Fruit fly (Drosophila melanogaster): ENCODE results near the gene RpL30.

The RpL30 gene

DNA sequence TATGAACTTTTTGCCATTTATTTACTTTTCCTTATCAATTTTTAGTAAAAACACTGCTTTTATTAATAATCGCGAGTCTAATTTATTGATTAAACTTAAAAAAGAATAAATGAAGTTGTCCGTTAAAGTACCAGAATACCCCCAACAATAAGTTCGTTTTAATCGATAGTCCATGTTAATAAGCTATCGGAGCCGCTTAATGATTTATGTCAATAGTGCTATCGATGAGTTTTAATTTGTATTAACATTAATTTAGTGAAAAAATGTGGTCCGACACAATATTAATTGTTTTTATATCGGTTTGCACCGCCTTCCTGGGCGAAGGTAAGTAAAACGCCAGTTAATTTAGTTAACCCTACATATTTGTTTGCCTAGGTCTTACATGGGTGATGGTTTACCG lies 39.8 kb upstream of the RpL30 start, which contains the start of gene CG10470 (continued):
- TF ChIP-seq BEAF-32 (GFP tag; optimal IDR thresholded peaks at IDR 0.05) (peak; percentile 78), ftz-f1 (GFP tag; optimal IDR thresholded peaks at IDR 0.05) (no peak), CG2129 (GFP tag; IDR thresholded peaks at IDR 0.05; ENCODE audit: partially characterized antibody) (peak; percentile 50), Adf1 (GFP tag; IDR thresholded peaks at IDR 0.05) (no peak), CoRest (tag; optimal IDR thresholded peaks at IDR 0.05) (peak; percentile 34), eve (GFP tag; optimal IDR thresholded peaks at IDR 0.05) (no peak), ap (GFP tag; IDR thresholded peaks at IDR 0.05) (no peak), ash1 (GFP tag; optimal IDR thresholded peaks at IDR 0.05) (no peak), CG6654 (GFP tag; optimal IDR thresholded peaks at IDR 0.05) (no peak), gsb-n (tag; optimal IDR thresholded peaks at IDR 0.05) (no peak), CG31441 (GFP tag; IDR thresholded peaks at IDR 0.05) (peak; percentile 34; the same call in 1 of the 2 replicates), Opbp (GFP tag; IDR thresholded peaks at IDR 0.05; ENCODE audit: partially characterized antibody) (peak; percentile 82; the same call in 2 of the 3 replicates), CG32532 (GFP tag; IDR thresholded peaks at IDR 0.05) (peak; percentile 41; the same call in 1 of the 2 replicates), ewg (GFP tag; optimal IDR thresholded peaks at IDR 0.05) (no peak), zf30C (GFP tag; optimal IDR thresholded peaks at IDR 0.05) (peak; percentile 20), CG7745 (tag; optimal IDR thresholded peaks at IDR 0.05) (no peak), CG10543 (GFP tag; optimal IDR thresholded peaks at IDR 0.05) (no peak), CG7963 (GFP tag; IDR thresholded peaks at IDR 0.05; ENCODE audit: partially characterized antibody) (peak; percentile 75), CG4404 (GFP tag; IDR thresholded peaks at IDR 0.05) (no peak), Jarid2 (GFP tag; optimal IDR thresholded peaks at IDR 0.05) (no peak), CG15269 (tag; optimal IDR thresholded peaks at IDR 0.05) (peak; percentile 53), exex (tag; optimal IDR thresholded peaks at IDR 0.05) (no peak), Hmr (GFP tag; optimal IDR thresholded peaks at IDR 0.05) (no peak), CG9437 (GFP tag; optimal IDR thresholded peaks at IDR 0.05) (peak; percentile 77), bbx (GFP tag; IDR thresholded peaks at IDR 0.05; ENCODE audit: partially characterized antibody) (peak; percentile 88), sug (tag; optimal IDR thresholded peaks at IDR 0.05) (peak; percentile 15), Xrp1 (GFP tag; IDR thresholded peaks at IDR 0.05) (0 out of 2 replicates have a peak, but pooled peaks have one; percentile 45), CG10267 (tag; optimal IDR thresholded peaks at IDR 0.05) (peak; percentile 69), CG18262 (tag; optimal IDR thresholded peaks at IDR 0.05) (peak; percentile 49), CG12942 (GFP tag; optimal IDR thresholded peaks at IDR 0.05) (no peak), CG9727 (GFP tag; optimal IDR thresholded peaks at IDR 0.05) (no peak), Nf-YC (tag; optimal IDR thresholded peaks at IDR 0.05) (peak; percentile 19), CG14860 (GFP tag; IDR thresholded peaks at IDR 0.05; ENCODE audit: partially characterized antibody) (peak; percentile 79), CG7357 (GFP tag; IDR thresholded peaks at IDR 0.05) (no peak), CG10431 (GFP tag; optimal IDR thresholded peaks at IDR 0.05) (no peak), fd64A (GFP tag; optimal IDR thresholded peaks at IDR 0.05) (no peak), Hsf (GFP tag; optimal IDR thresholded peaks at IDR 0.05) (no peak), org-1 (GFP tag; optimal IDR thresholded peaks at IDR 0.05) (no peak), CG8924 (tag; optimal IDR thresholded peaks at IDR 0.05) (peak; percentile 11), E2f2 (GFP tag; IDR thresholded peaks at IDR 0.05) (no peak), CG18764 (GFP tag; optimal IDR thresholded peaks at IDR 0.05) (no peak), Lhr (GFP tag; optimal IDR thresholded peaks at IDR 0.05) (no peak), CG8388 (GFP tag; optimal IDR thresholded peaks at IDR 0.05) (peak; percentile 28), amos (GFP tag; IDR thresholded peaks at IDR 0.05; ENCODE audit: partially characterized antibody) (peak; percentile 84), CG17829 (tag; optimal IDR thresholded peaks at IDR 0.05) (peak; percentile 54), vvl (GFP tag; IDR thresholded peaks at IDR 0.05) (peak; percentile 53; the same call in 1 of the 2 replicates), Max (GFP tag; optimal IDR thresholded peaks at IDR 0.05) (no peak), phol (tag; optimal IDR thresholded peaks at IDR 0.05) (peak; percentile 43), CG9797 (GFP tag; optimal IDR thresholded peaks at IDR 0.05) (no peak), CG6689 (GFP tag; IDR thresholded peaks at IDR 0.05) (no peak)

All from whole organism, embryonic.